Fruit fly (Drosophila melanogaster) whole organism, embryonic: ENCODE results near the gene CG5641.

Experiments used
- CG14050 ChIP-seq: fragments of 200-800 bp; sonication (Bioruptor generic); IDR thresholded peaks from 3 replicates; pipeline ENCODE4 v1.3.6; 2022; ENCODE audit warnings: missing biosample characterization, missing genetic modification characterization
- CG15696 ChIP-seq: fragments of 200-800 bp; sonication (Bioruptor generic); optimal IDR thresholded peaks from 2 replicates; lab custom pipeline; 2019; ENCODE audit warnings: missing biosample characterization, mild to moderate bottlenecking, missing genetic modification characterization, moderate library complexity
- CG2116 ChIP-seq: fragments of 200-800 bp; sonication (Bioruptor generic); optimal IDR thresholded peaks from 3 replicates; lab custom pipeline; 2018; ENCODE audit warnings: missing biosample characterization, mild to moderate bottlenecking, missing genetic modification characterization
- CG2202 ChIP-seq: fragments of 200-800 bp; sonication (Bioruptor generic); optimal IDR thresholded peaks from 2 replicates; lab custom pipeline; 2018; ENCODE audit warnings: missing biosample characterization, mild to moderate bottlenecking, missing genetic modification characterization
- CG7786 ChIP-seq: fragments of 200-800 bp; sonication (Bioruptor generic); optimal IDR thresholded peaks from 2 replicates; lab custom pipeline; 2016; ENCODE audit warnings: missing biosample characterization, missing genetic modification characterization
- Stat92E ChIP-seq, 3 experiments: fragments of >200 bp in 2 of 3; fragments of 200-800 bp in 1 of 3; sonication (Bioruptor generic) in 1 of 3; optimal IDR thresholded peaks; 2 replicates each; lab custom pipeline; 2017 to 2019; ENCODE audit warnings: missing biosample characterization in 3 of 3, missing genetic modification characterization in 3 of 3, mild to moderate bottlenecking in 1 of 3, moderate library complexity in 1 of 3
- Tbp ChIP-seq: fragments of >200 bp; optimal IDR thresholded peaks from 2 replicates; lab custom pipeline; 2018; ENCODE audit warnings: missing biosample characterization, missing genetic modification characterization
- al ChIP-seq: fragments of 200-800 bp; sonication (Bioruptor generic); IDR thresholded peaks from 2 replicates; pipeline ENCODE4 v1.3.6; 2022; ENCODE audit warnings: missing biosample characterization, missing genetic modification characterization
- bbx ChIP-seq: fragments of 200-800 bp; sonication (Bioruptor generic); IDR thresholded peaks from 2 replicates; pipeline ENCODE4 v1.3.6; 2022; ENCODE audit warnings: missing biosample characterization, missing genetic modification characterization; ENCODE audit not compliant: partially characterized antibody
- eyg ChIP-seq: fragments of 200-800 bp; sonication (Bioruptor generic); optimal IDR thresholded peaks from 3 replicates; lab custom pipeline; 2016; ENCODE audit warnings: missing biosample characterization, missing genetic modification characterization
- fd96Cb ChIP-seq: fragments of 200-800 bp; sonication (Bioruptor generic); optimal IDR thresholded peaks from 2 replicates; lab custom pipeline; 2018; ENCODE audit warnings: missing biosample characterization, mild to moderate bottlenecking, missing genetic modification characterization, moderate library complexity
- pan ChIP-seq, 4 experiments: fragments of >200 bp in 3 of 4; fragments of 200-800 bp in 1 of 4; sonication (Bioruptor generic) in 1 of 4; optimal IDR thresholded peaks in 3 of 4; IDR thresholded peaks in 1 of 4; 2 replicates each; pipeline versions ENCODE4 v1.3.6 to Lab custom; 2017 to 2022; ENCODE audit warnings: missing biosample characterization in 2 of 4, missing genetic modification characterization in 2 of 4, mixed read lengths in 1 of 4
- tap ChIP-seq: fragments of 200-800 bp; optimal IDR thresholded peaks from 3 replicates; lab custom pipeline; 2019; ENCODE audit warnings: missing biosample characterization, mild to moderate bottlenecking, missing genetic modification characterization, moderate library complexity
- wor ChIP-seq: fragments of 200-800 bp; sonication (Bioruptor generic); IDR thresholded peaks from 2 replicates; pipeline ENCODE4 v1.3.6; 2022; ENCODE audit warnings: missing biosample characterization, missing genetic modification characterization

DNA sequence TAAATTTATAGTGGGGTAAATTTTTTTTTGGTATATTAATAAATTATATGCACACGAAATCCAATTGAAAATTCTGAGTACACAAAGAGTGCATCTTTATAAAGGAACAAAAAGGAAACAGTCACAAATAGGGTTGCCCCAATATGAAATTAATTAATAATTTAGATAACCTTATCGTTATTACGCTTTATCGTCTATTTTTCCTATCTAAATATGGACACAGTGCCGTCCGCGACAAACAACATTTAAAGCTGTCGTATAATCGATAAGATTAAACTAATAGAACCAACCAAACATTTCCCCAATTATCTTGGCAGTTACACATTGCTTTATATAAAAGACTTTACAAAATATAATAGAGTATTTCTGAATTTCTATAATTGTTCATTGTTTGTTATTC, 31.0 kb downstream of the CG5641 start:
- no peak for TF ChIP-seq CG15696 (tag; lab: Kevin White, UChicago)
- no peak for TF ChIP-seq fd96Cb
- no peak for TF ChIP-seq eyg
- TF ChIP-seq pan (optimal IDR thresholded peaks at IDR 0.05; lab: Kevin White, UChicago), result no peak
- TF ChIP-seq pan (GFP tag; optimal IDR thresholded peaks at IDR 0.05 in 1 of 2, IDR thresholded peaks at IDR 0.05 in 1 of 2), result no peak
- TF ChIP-seq CG2116 (GFP tag; lab: Kevin White, UChicago), result no peak
- no peak for TF ChIP-seq tap
- no peak for TF ChIP-seq al (GFP tag; lab: Robert Waterston, UW)
- no peak for TF ChIP-seq Stat92E (GFP tag; optimal IDR thresholded peaks at IDR 0.05; lab: Kevin White, UChicago)
- no peak for TF ChIP-seq CG14050 (GFP tag; lab: Robert Waterston, UW)
- TF ChIP-seq bbx (GFP tag; lab: Robert Waterston, UW), result no peak
- TF ChIP-seq CG7786 (GFP tag; lab: Kevin White, UChicago), result no peak
- TF ChIP-seq CG2202 (tag; lab: Kevin White, UChicago), result no peak
- TF ChIP-seq wor (GFP tag; lab: Robert Waterston, UW), result no peak
- TF ChIP-seq Tbp (GFP tag; lab: Kevin White, UChicago), result no peak
